Worm (Caenorhabditis elegans) whole organism, early embryonic: ENCODE data around the gene lgc-50.

Experiments
- ceh-13 ChIP-seq: fragments of 200-800 bp; sonication (Bioruptor generic); optimal IDR thresholded peaks from 2 replicates; lab custom pipeline; 2018; ENCODE audit warnings: mild to moderate bottlenecking, missing genetic modification characterization, missing compliant biosample characterization
- ets-7 ChIP-seq: sonication (generic microtip); optimal IDR thresholded peaks from 2 replicates; lab custom pipeline; 2016; ENCODE audit warnings: missing genotype, missing genetic modification characterization, missing compliant biosample characterization
- flt-1 ChIP-seq: fragments of 200-800 bp; sonication (Bioruptor generic); IDR thresholded peaks from 2 replicates; pipeline ENCODE4 v1.3.6; 2022; ENCODE audit warnings: missing genetic modification characterization, missing compliant biosample characterization

- TF ChIP-seq flt-1 (GFP tag; lab: Robert Waterston, UW) (no peak), ceh-13 (GFP tag; lab: Kevin White, UChicago) (no peak), ets-7 (tag; lab: Kevin White, UChicago) (no peak)
Measured at ce11 chrIII:7378522-7378921, 16.7 kb downstream of the lgc-50 start.
